Fruit fly (Drosophila melanogaster): ENCODE measurements around the gene CG9953.

CG9953 gene

DNA sequence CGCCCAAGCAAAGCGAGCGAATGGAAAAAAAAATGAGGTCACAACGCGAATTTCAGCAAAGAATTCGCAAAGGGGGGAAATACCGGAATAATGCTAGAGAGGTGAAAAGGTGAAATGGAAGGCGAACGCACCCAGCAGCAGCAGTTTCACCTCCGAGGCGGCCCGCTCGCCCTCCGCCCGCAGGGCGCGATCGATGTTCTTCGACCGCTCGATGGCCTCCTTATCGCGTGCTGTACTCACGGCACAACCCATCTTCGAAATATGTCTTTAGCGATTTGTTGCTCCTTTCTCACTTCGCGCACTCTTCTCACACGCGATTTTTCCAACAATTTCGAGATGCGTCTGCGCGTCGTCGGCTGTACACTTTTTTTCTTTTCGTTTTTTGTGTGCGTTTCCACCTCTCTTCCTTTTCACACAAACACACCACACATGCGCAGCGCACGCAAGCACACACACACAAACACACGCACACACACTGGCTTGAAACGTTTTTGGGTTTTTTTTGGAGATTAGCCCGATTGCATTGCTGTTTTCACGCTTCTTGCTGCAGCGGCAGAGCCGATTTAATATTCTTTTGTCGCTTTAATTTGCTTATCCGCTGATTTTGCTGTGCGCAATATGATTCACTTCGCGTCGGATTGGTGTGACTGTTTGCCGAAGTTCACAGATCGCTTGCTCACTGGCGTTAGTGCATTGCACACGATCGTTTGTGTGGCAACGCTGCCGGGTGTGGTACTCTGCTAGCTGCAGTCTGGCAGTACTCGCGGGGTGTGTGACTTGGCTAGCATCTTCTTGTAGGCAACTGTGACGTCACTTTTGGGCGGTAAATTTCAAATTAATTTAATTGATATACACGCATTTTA is 10.2 kb downstream of the CG9953 start, which contains the start of gene Galphai (continued):
- no peak for TF ChIP-seq CG6175 (GFP tag; IDR thresholded peaks at IDR 0.05)
- no peak for TF ChIP-seq Ptx1 (GFP tag; IDR thresholded peaks at IDR 0.05)
- 0 out of 3 replicates have a peak, but pooled peaks have one; percentile 20 for TF ChIP-seq CG2199 (GFP tag; IDR thresholded peaks at IDR 0.05)
- TF ChIP-seq CG7963 (GFP tag; IDR thresholded peaks at IDR 0.05; ENCODE audit: partially characterized antibody) = no peak
- TF ChIP-seq CG8281 (tag; optimal IDR thresholded peaks at IDR 0.05) = no peak
- no peak for TF ChIP-seq Kr (GFP tag; optimal IDR thresholded peaks at IDR 0.05)
- no peak for TF ChIP-seq cad (GFP tag; optimal IDR thresholded peaks at IDR 0.05)
- no peak for TF ChIP-seq CG7372 (GFP tag; IDR thresholded peaks at IDR 0.05)
- no peak for TF ChIP-seq crc (GFP tag; optimal IDR thresholded peaks at IDR 0.05)
- TF ChIP-seq CG18262 (tag; optimal IDR thresholded peaks at IDR 0.05) = no peak
- TF ChIP-seq CG10321 (GFP tag; IDR thresholded peaks at IDR 0.05) = peak; percentile 49; the same call in 1 of the 2 replicates
- TF ChIP-seq CG10462 (GFP tag; optimal IDR thresholded peaks at IDR 0.05) = no peak
- no peak for TF ChIP-seq ap (GFP tag; IDR thresholded peaks at IDR 0.05)
- no peak for TF ChIP-seq CG6654 (GFP tag; optimal IDR thresholded peaks at IDR 0.05)
- TF ChIP-seq B-H2 (GFP tag; optimal IDR thresholded peaks at IDR 0.05) = no peak
- TF ChIP-seq CkIIα-i1 (GFP tag; IDR thresholded peaks at IDR 0.05) = no peak
- TF ChIP-seq CG10267 (tag; optimal IDR thresholded peaks at IDR 0.05) = peak; percentile 72
- TF ChIP-seq bigmax (GFP tag; optimal IDR thresholded peaks at IDR 0.05) = no peak
- TF ChIP-seq CG1602 (GFP tag; optimal IDR thresholded peaks at IDR 0.05) = peak; percentile 6
- no peak for TF ChIP-seq sisA (GFP tag; IDR thresholded peaks at IDR 0.05)
- peak; percentile 55 for TF ChIP-seq lab (GFP tag; optimal IDR thresholded peaks at IDR 0.05)
- no peak for TF ChIP-seq CG32767 (GFP tag; IDR thresholded peaks at IDR 0.05)
- TF ChIP-seq CG11093 (GFP tag; IDR thresholded peaks at IDR 0.05) = no peak
- peak; percentile 76 for TF ChIP-seq CG12659 (GFP tag; optimal IDR thresholded peaks at IDR 0.05)
- TF ChIP-seq CG10654 (GFP tag; optimal IDR thresholded peaks at IDR 0.05) = no peak
- TF ChIP-seq CG10366 (GFP tag; IDR thresholded peaks at IDR 0.05) = no peak
- peak; percentile 46 for TF ChIP-seq pho (GFP tag; optimal IDR thresholded peaks at IDR 0.05)
- no peak for TF ChIP-seq cato (GFP tag; optimal IDR thresholded peaks at IDR 0.05; ENCODE audit: borderline replicate concordance)
- no peak for TF ChIP-seq CG14860 (GFP tag; IDR thresholded peaks at IDR 0.05; ENCODE audit: partially characterized antibody)
- TF ChIP-seq CG6813 (GFP tag; optimal IDR thresholded peaks at IDR 0.05) = no peak
- peak; percentile 95 for TF ChIP-seq Hmr (GFP tag; optimal IDR thresholded peaks at IDR 0.05)
- TF ChIP-seq eyg (GFP tag; optimal IDR thresholded peaks at IDR 0.05) = peak; percentile 12
- TF ChIP-seq CG6854 (GFP tag; optimal IDR thresholded peaks at IDR 0.05) = no peak
- TF ChIP-seq CG5953 (GFP tag; IDR thresholded peaks at IDR 0.05) = no peak
- TF ChIP-seq toy (GFP tag; IDR thresholded peaks at IDR 0.05) = no peak
- TF ChIP-seq Xbp1 (GFP tag; optimal IDR thresholded peaks at IDR 0.05) = peak; percentile 39
- no peak for TF ChIP-seq CG11696 (GFP tag; IDR thresholded peaks at IDR 0.05)
- TF ChIP-seq CG7987 (GFP tag; optimal IDR thresholded peaks at IDR 0.05) = peak; percentile 36
- no peak for TF ChIP-seq prd (optimal IDR thresholded peaks at IDR 0.05)
- TF ChIP-seq prd (GFP tag; IDR thresholded peaks at IDR 0.05) = no peak
- TF ChIP-seq ind (GFP tag; optimal IDR thresholded peaks at IDR 0.05) = no peak
- no peak for TF ChIP-seq CG4854 (GFP tag; optimal IDR thresholded peaks at IDR 0.05)
- TF ChIP-seq Neu2 (GFP tag; optimal IDR thresholded peaks at IDR 0.05; ENCODE audit: borderline replicate concordance) = no peak
- peak; percentile 58 for TF ChIP-seq zfh2 (GFP tag; optimal IDR thresholded peaks at IDR 0.05)
- TF ChIP-seq Gsc (GFP tag; IDR thresholded peaks at IDR 0.05) = no peak
- TF ChIP-seq nmo (GFP tag; optimal IDR thresholded peaks at IDR 0.05) = peak; percentile 66
- no peak for TF ChIP-seq HLH4C (GFP tag; IDR thresholded peaks at IDR 0.05; ENCODE audit: partially characterized antibody)
- TF ChIP-seq CG2875 (GFP tag; optimal IDR thresholded peaks at IDR 0.05) = no peak
- TF ChIP-seq CG17568 (GFP tag; optimal IDR thresholded peaks at IDR 0.05) = no peak
- TF ChIP-seq ftz-f1 (GFP tag; optimal IDR thresholded peaks at IDR 0.05) = peak; percentile 51

Measured in whole organism, embryonic.